Worm (Caenorhabditis elegans) whole organism, L4 larva: ENCODE data around the gene chst-1.

ENCODE experiments used
- F10B5.3 ChIP-seq: sonication (generic microtip); optimal IDR thresholded peaks from 2 replicates; lab custom pipeline; 2016; ENCODE audit warnings: mild to moderate bottlenecking, missing genetic modification characterization, missing compliant biosample characterization
- F26F4.8 ChIP-seq: fragments of 200-800 bp; sonication (Bioruptor generic); conservative IDR thresholded peaks from 2 replicates; pipeline ENCODE4 v1.3.6; 2022; ENCODE audit warnings: missing genetic modification characterization, missing compliant biosample characterization
- F37D6.2 ChIP-seq: sonication (generic microtip); optimal IDR thresholded peaks from 2 replicates; lab custom pipeline; 2016; ENCODE audit warnings: mild to moderate bottlenecking, missing genetic modification characterization, missing compliant biosample characterization
- F44E2.7 ChIP-seq: fragments of 200-800 bp; sonication (Bioruptor generic); IDR thresholded peaks from 2 replicates; pipeline ENCODE4 v2.1.2; 2022; ENCODE audit warnings: missing genetic modification characterization, missing compliant biosample characterization
- F49E8.2 ChIP-seq: sonication (generic microtip); optimal IDR thresholded peaks from 2 replicates; lab custom pipeline; 2016; ENCODE audit warnings: missing compliant biosample characterization, mild to moderate bottlenecking, missing genetic modification characterization, borderline replicate concordance
- R02D3.7 ChIP-seq: fragments of 150-350 bp; sonication (generic microtip); optimal IDR thresholded peaks from 3 replicates; lab custom pipeline; 2014; ENCODE audit warnings: missing biosample characterization, missing genetic modification characterization
- ZK546.5 ChIP-seq, 2 experiments: sonication (generic microtip); optimal IDR thresholded peaks; 2 replicates each; lab custom pipeline; 2017; ENCODE audit warnings: missing biosample characterization in 2 of 2, missing genetic modification characterization in 2 of 2
- aly-2 ChIP-seq: sonication (generic microtip); optimal IDR thresholded peaks from 2 replicates; lab custom pipeline; 2018; ENCODE audit warnings: missing biosample characterization, missing genetic modification characterization
- ama-1 ChIP-seq: fragments of 150-350 bp; optimal IDR thresholded peaks from 2 replicates; lab custom pipeline; 2014; ENCODE audit warnings: inconsistent platforms, mixed read lengths
- arid-1 ChIP-seq: fragments of 200-800 bp; sonication (Bioruptor generic); conservative IDR thresholded peaks from 2 replicates; pipeline ENCODE4 v1.3.6; 2022; ENCODE audit warnings: missing genetic modification reagents, missing genetic modification characterization, missing compliant biosample characterization
- ceh-28 ChIP-seq: fragments of 150-350 bp; optimal IDR thresholded peaks from 2 replicates; lab custom pipeline; 2014; ENCODE audit warnings: missing biosample characterization, missing genetic modification reagents, missing genetic modification characterization
- ces-1 ChIP-seq: fragments of 150-350 bp; sonication (generic microtip); optimal IDR thresholded peaks from 4 replicates; lab custom pipeline; 2014; ENCODE audit warnings: missing biosample characterization, missing genetic modification reagents, missing genetic modification characterization
- ctbp-1 ChIP-seq: fragments of 200-800 bp; sonication (Bioruptor generic); IDR thresholded peaks from 2 replicates; pipeline ENCODE4 v1.3.6; 2022; ENCODE audit warnings: missing genetic modification reagents, missing genetic modification characterization, missing compliant biosample characterization
- daf-16 ChIP-seq, 3 experiments: sonication (generic microtip); optimal IDR thresholded peaks; 2 replicates each; lab custom pipeline; 2016 to 2017; ENCODE audit warnings: missing genetic modification characterization in 3 of 3, missing genetic modification reagents in 3 of 3, mild to moderate bottlenecking in 2 of 3, missing compliant biosample characterization in 2 of 3, missing biosample characterization in 1 of 3, moderate library complexity in 1 of 3
- daf-8 ChIP-seq: fragments of 200-800 bp; sonication (Bioruptor generic); IDR thresholded peaks from 2 replicates; pipeline ENCODE4 v1.3.6; 2022; ENCODE audit warnings: missing genetic modification characterization, missing compliant biosample characterization
- dmd-8 ChIP-seq: fragments of 200-800 bp; sonication (Bioruptor generic); IDR thresholded peaks from 2 replicates; pipeline ENCODE4 v1.3.6; 2022; ENCODE audit warnings: missing genetic modification characterization, missing compliant biosample characterization
- duxl-1 ChIP-seq: sonication (generic microtip); optimal IDR thresholded peaks from 2 replicates; lab custom pipeline; 2016; ENCODE audit warnings: mild to moderate bottlenecking, missing genetic modification characterization, moderate library complexity, missing compliant biosample characterization; ENCODE audit not compliant: poor library complexity
- egl-27 ChIP-seq: sonication (generic microtip); optimal IDR thresholded peaks from 3 replicates; lab custom pipeline; 2017; ENCODE audit warnings: missing biosample characterization, missing genetic modification reagents, missing genetic modification characterization
- egl-43 ChIP-seq: fragments of 200-800 bp; sonication (Bioruptor generic); IDR thresholded peaks from 2 replicates; pipeline ENCODE4 v1.3.6; 2022; ENCODE audit warnings: missing genetic modification reagents, missing genetic modification characterization, missing compliant biosample characterization
- fkh-10 ChIP-seq: fragments of 150-350 bp; optimal IDR thresholded peaks from 2 replicates; lab custom pipeline; 2014; ENCODE audit warnings: missing biosample characterization, missing genetic modification reagents, missing genetic modification characterization
- gei-8 ChIP-seq: fragments of 200-800 bp; sonication (Bioruptor generic); optimal IDR thresholded peaks from 2 replicates; lab custom pipeline; 2018; ENCODE audit warnings: mild to moderate bottlenecking, missing genetic modification characterization, missing compliant biosample characterization
- hif-1 ChIP-seq, 2 experiments: sonication (generic microtip); optimal IDR thresholded peaks; 2 replicates each; lab custom pipeline; 2016 to 2017; ENCODE audit warnings: missing compliant biosample characterization in 2 of 2, missing genetic modification characterization in 2 of 2, missing genetic modification reagents in 2 of 2, missing genotype in 2 of 2, mild to moderate bottlenecking in 1 of 2
- hmg-1.1 ChIP-seq: fragments of 200-800 bp; sonication (Bioruptor generic); IDR thresholded peaks from 2 replicates; pipeline ENCODE4 v1.3.6; 2022; ENCODE audit warnings: missing genetic modification reagents, missing genetic modification characterization, missing compliant biosample characterization
- jun-1 ChIP-seq: fragments of 150-350 bp; optimal IDR thresholded peaks from 2 replicates; lab custom pipeline; 2014; ENCODE audit warnings: missing biosample characterization, missing genetic modification reagents, missing genetic modification characterization
- lim-7 ChIP-seq: fragments of 200-800 bp; sonication (Bioruptor generic); IDR thresholded peaks from 2 replicates; pipeline ENCODE4 v1.3.6; 2022; ENCODE audit warnings: missing genetic modification characterization, missing compliant biosample characterization
- lin-1 ChIP-seq: fragments of 200-800 bp; sonication (Bioruptor generic); IDR thresholded peaks from 2 replicates; pipeline ENCODE4 v1.3.6; 2022; ENCODE audit warnings: missing genetic modification reagents, missing genetic modification characterization, missing compliant biosample characterization
- lin-29 ChIP-seq: fragments of 200-800 bp; sonication (Bioruptor generic); IDR thresholded peaks from 2 replicates; pipeline ENCODE4 v1.3.6; 2022; ENCODE audit warnings: missing genetic modification reagents, missing genetic modification characterization, missing compliant biosample characterization
- lin-38 ChIP-seq: fragments of 200-800 bp; sonication (Bioruptor generic); IDR thresholded peaks from 2 replicates; pipeline ENCODE4 v1.3.6; 2022; ENCODE audit warnings: missing genetic modification reagents, missing genetic modification characterization, missing compliant biosample characterization
- lsy-2 ChIP-seq, 2 experiments: fragments of 150-350 bp in 1 of 2; sonication (generic microtip) in 1 of 2; optimal IDR thresholded peaks; 2 replicates each; lab custom pipeline; 2014 to 2017; ENCODE audit warnings: missing biosample characterization in 2 of 2, missing genetic modification characterization in 2 of 2
- madf-5 ChIP-seq, 2 experiments: fragments of 200-800 bp; sonication (Bioruptor generic); IDR thresholded peaks; 2 replicates each; pipeline ENCODE4 v1.3.6; 2022; ENCODE audit warnings: missing compliant biosample characterization in 2 of 2, missing genetic modification characterization in 2 of 2
- mdl-1 ChIP-seq, 2 experiments: fragments of 150-350 bp in 1 of 2; sonication (generic microtip) in 1 of 2; optimal IDR thresholded peaks; 2 replicates each; lab custom pipeline; 2014 to 2017; ENCODE audit warnings: missing biosample characterization in 2 of 2, missing genetic modification characterization in 2 of 2
- mdt-29 ChIP-seq: fragments of 200-800 bp; sonication (Bioruptor generic); IDR thresholded peaks from 2 replicates; pipeline ENCODE4 v1.3.6; 2022; ENCODE audit warnings: missing genetic modification reagents, missing genetic modification characterization, missing compliant biosample characterization
- mxl-2 ChIP-seq: fragments of 200-800 bp; sonication (Bioruptor generic); conservative IDR thresholded peaks from 2 replicates; pipeline ENCODE4 v1.3.6; 2022; ENCODE audit warnings: missing genetic modification reagents, missing genetic modification characterization, missing compliant biosample characterization
- mxl-3 ChIP-seq: fragments of 200-800 bp; sonication (Bioruptor generic); optimal IDR thresholded peaks from 2 replicates; lab custom pipeline; 2018; ENCODE audit warnings: mild to moderate bottlenecking, missing genetic modification characterization, missing compliant biosample characterization
- nhr-102 ChIP-seq: sonication (generic microtip); optimal IDR thresholded peaks from 2 replicates; lab custom pipeline; 2016; ENCODE audit warnings: mild to moderate bottlenecking, missing genetic modification characterization, moderate library complexity, missing compliant biosample characterization
- nhr-11 ChIP-seq: fragments of 150-350 bp; optimal IDR thresholded peaks from 2 replicates; lab custom pipeline; 2014; ENCODE audit warnings: missing biosample characterization, missing genetic modification characterization
- nhr-28 ChIP-seq: fragments of 150-350 bp; optimal IDR thresholded peaks from 2 replicates; lab custom pipeline; 2014; ENCODE audit warnings: missing biosample characterization, missing genetic modification characterization
- nhr-41 ChIP-seq: fragments of 200-800 bp; sonication (Bioruptor generic); IDR thresholded peaks from 2 replicates; pipeline ENCODE4 v1.3.6; 2022; ENCODE audit warnings: missing genetic modification reagents, missing genetic modification characterization, missing compliant biosample characterization
- nhr-42 ChIP-seq: fragments of 200-800 bp; sonication (Bioruptor generic); IDR thresholded peaks from 2 replicates; pipeline ENCODE4 v1.3.6; 2022; ENCODE audit warnings: missing genetic modification characterization, missing compliant biosample characterization
- nhr-77 ChIP-seq: fragments of 150-350 bp; optimal IDR thresholded peaks from 2 replicates; lab custom pipeline; 2014; ENCODE audit warnings: missing biosample characterization, missing genetic modification characterization
- php-3 ChIP-seq: fragments of 200-800 bp; sonication (Bioruptor generic); IDR thresholded peaks from 2 replicates; pipeline ENCODE4 v1.3.6; 2022; ENCODE audit warnings: missing genetic modification reagents, missing genetic modification characterization, missing compliant biosample characterization
- pqm-1 ChIP-seq: sonication (generic microtip); optimal IDR thresholded peaks from 2 replicates; lab custom pipeline; 2017; ENCODE audit warnings: missing biosample characterization, missing genetic modification characterization
- sdz-12 ChIP-seq: fragments of 200-800 bp; sonication (Bioruptor generic); optimal IDR thresholded peaks from 2 replicates; lab custom pipeline; 2018; ENCODE audit warnings: mild to moderate bottlenecking, missing genetic modification characterization, missing compliant biosample characterization
- skn-1 ChIP-seq: fragments of 150-350 bp; optimal IDR thresholded peaks from 2 replicates; lab custom pipeline; 2014; ENCODE audit warnings: missing biosample characterization, missing genetic modification characterization
- snpc-1.2 ChIP-seq: fragments of 200-800 bp; sonication (Bioruptor generic); IDR thresholded peaks from 2 replicates; pipeline ENCODE4 v1.3.6; 2022; ENCODE audit warnings: missing genetic modification reagents, missing genetic modification characterization, missing compliant biosample characterization
- tra-1 ChIP-seq: fragments of 200-800 bp; sonication (Bioruptor generic); IDR thresholded peaks from 2 replicates; pipeline ENCODE4 v1.3.6; 2022; ENCODE audit warnings: missing genetic modification reagents, missing genetic modification characterization, missing compliant biosample characterization
- unc-39 ChIP-seq: sonication (generic microtip); optimal IDR thresholded peaks from 2 replicates; lab custom pipeline; 2017; ENCODE audit warnings: missing biosample characterization, missing genetic modification characterization
- unc-62 ChIP-seq, 3 experiments: fragments of 150-350 bp in 1 of 3; sonication (generic microtip); optimal IDR thresholded peaks in 2 of 3; peaks in 1 of 3; 1 replicate in 1 of 3; 2 replicates in 2 of 3; lab custom pipeline; 2014 to 2017; ENCODE audit warnings: missing biosample characterization in 3 of 3, missing genetic modification characterization in 3 of 3, missing genetic modification reagents in 3 of 3, missing genotype in 1 of 3
- zfp-2 ChIP-seq: sonication (generic microtip); optimal IDR thresholded peaks from 2 replicates; lab custom pipeline; 2016; ENCODE audit warnings: mild to moderate bottlenecking, missing genetic modification characterization, missing compliant biosample characterization
- zip-11 ChIP-seq: fragments of 200-800 bp; sonication (Bioruptor generic); IDR thresholded peaks from 2 replicates; pipeline ENCODE4 v1.3.6; 2022; ENCODE audit warnings: missing genetic modification characterization, missing compliant biosample characterization
- ztf-11 ChIP-seq: fragments of 150-350 bp; optimal IDR thresholded peaks from 2 replicates; lab custom pipeline; 2014; ENCODE audit warnings: missing biosample characterization, missing genetic modification characterization

The chst-1 gene

DNA sequence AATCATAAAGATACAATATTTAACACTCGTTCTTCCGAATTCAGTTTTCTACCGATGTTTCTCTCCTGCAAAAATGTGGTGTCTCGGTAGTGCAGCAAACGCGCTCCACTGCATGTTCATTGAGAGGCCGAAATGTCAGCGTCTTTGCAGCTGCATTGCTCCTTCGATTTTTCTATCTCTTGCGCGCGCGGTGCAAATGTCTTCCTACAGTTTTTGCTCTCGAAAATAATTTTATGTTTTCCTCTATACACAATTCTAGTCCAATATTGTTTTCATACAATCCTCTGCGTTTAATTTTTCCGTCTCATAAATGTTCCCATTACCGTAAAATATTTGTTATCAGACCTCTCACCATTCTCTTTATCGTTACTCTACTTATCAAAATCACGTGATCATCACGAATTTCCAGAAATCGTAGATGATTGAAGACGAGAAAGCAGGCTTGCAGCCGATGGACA lies 44.4 kb downstream of the chst-1 start, which contains the start of gene ufd-2 (continued):
- TF ChIP-seq duxl-1 (tag; lab: Kevin White, UChicago) (no peak), dmd-8 (GFP tag; lab: Robert Waterston, UW) (no peak), F10B5.3 (tag; lab: Kevin White, UChicago) (no peak), jun-1 (tag; lab: Kevin White, UChicago) (no peak), daf-8 (GFP tag; lab: Robert Waterston, UW) (no peak), F37D6.2 (peak; percentile 23), egl-43 (GFP tag; lab: Robert Waterston, UW) (no peak), F49E8.2 (tag; lab: Kevin White, UChicago) (no peak), lin-38 (GFP tag; lab: Robert Waterston, UW) (peak; percentile 95), ces-1 (GFP tag; lab: Kevin White, UChicago) (no peak), mxl-2 (GFP tag; lab: Robert Waterston, UW) (no peak), lin-29 (GFP tag; lab: Robert Waterston, UW) (no peak), nhr-11 (tag; lab: Kevin White, UChicago) (peak; percentile 70), ceh-28 (tag; lab: Kevin White, UChicago) (no peak), gei-8 (no peak), arid-1 (GFP tag; lab: Robert Waterston, UW) (no peak), lim-7 (GFP tag; lab: Robert Waterston, UW) (no peak), F44E2.7 (GFP tag; lab: Robert Waterston, UW) (no peak), ztf-11 (no peak), ZK546.5 (tag; optimal IDR thresholded peaks at IDR 0.05; lab: Kevin White, UChicago) (no peak), hmg-1.1 (GFP tag; lab: Robert Waterston, UW) (no peak), mdl-1 (tag; optimal IDR thresholded peaks at IDR 0.05; lab: Kevin White, UChicago) (peak in 1 of 2 experiments; percentile 26), F26F4.8 (no peak), fkh-10 (GFP tag; lab: Kevin White, UChicago) (peak; percentile 10), R02D3.7 (no peak), snpc-1.2 (no peak), zip-11 (GFP tag; lab: Robert Waterston, UW) (no peak), sdz-12 (no peak), egl-27 (tag; lab: Kevin White, UChicago) (no peak), nhr-41 (no peak), mdt-29 (no peak), lsy-2 (tag; optimal IDR thresholded peaks at IDR 0.05; lab: Kevin White, UChicago) (peak; percentile 10 to 76), nhr-102 (tag; lab: Kevin White, UChicago) (no peak), unc-39 (tag; lab: Kevin White, UChicago) (no peak), mxl-3 (GFP tag; lab: Kevin White, UChicago) (peak; percentile 69), madf-5 (GFP tag; IDR thresholded peaks at IDR 0.05; lab: Robert Waterston, UW) (no peak), hif-1 (tag; optimal IDR thresholded peaks at IDR 0.05; lab: Kevin White, UChicago) (no peak), lin-1 (GFP tag; lab: Robert Waterston, UW) (no peak), pqm-1 (tag; lab: Kevin White, UChicago) (peak; percentile 45), unc-62 (GFP tag; optimal IDR thresholded peaks at IDR 0.05 in 1 of 2; lab: Kevin White, UChicago) (peak in 1 of 2 experiments; percentile 85), unc-62 (tag; optimal IDR thresholded peaks at IDR 0.05; lab: Kevin White, UChicago) (no peak), ama-1 (no peak), tra-1 (GFP tag; lab: Robert Waterston, UW) (no peak), nhr-28 (tag; lab: Kevin White, UChicago) (peak; percentile 50), nhr-42 (GFP tag; lab: Robert Waterston, UW) (no peak), ctbp-1 (GFP tag; lab: Robert Waterston, UW) (no peak), skn-1 (tag; lab: Kevin White, UChicago) (no peak), nhr-77 (tag; lab: Kevin White, UChicago) (peak; percentile 80), aly-2 (tag; lab: Kevin White, UChicago) (no peak), daf-16 (GFP tag; optimal IDR thresholded peaks at IDR 0.05; lab: Kevin White, UChicago) (no peak), daf-16 (tag; optimal IDR thresholded peaks at IDR 0.05; lab: Kevin White, UChicago) (peak; percentile 64), php-3 (GFP tag; lab: Robert Waterston, UW) (no peak), zfp-2 (tag; lab: Kevin White, UChicago) (no peak)
